Worm (Caenorhabditis elegans) whole organism, young adult: ENCODE data around the gene marg-1.

Experiments
- Y56A3A.18 ChIP-seq: fragments of 200-800 bp; sonication (Bioruptor generic); IDR thresholded peaks from 2 replicates; pipeline ENCODE4 v1.3.6; 2022; ENCODE audit warnings: missing genetic modification reagents, missing genetic modification characterization, missing compliant biosample characterization
- hmg-1.2 ChIP-seq: fragments of 200-800 bp; sonication (Bioruptor generic); IDR thresholded peaks from 2 replicates; pipeline ENCODE4 v1.3.6; 2022; ENCODE audit warnings: missing genetic modification reagents, missing genetic modification characterization, missing compliant biosample characterization
- snpc-3.4 ChIP-seq: sonication (generic microtip); optimal IDR thresholded peaks from 2 replicates; lab custom pipeline; 2017; ENCODE audit warnings: missing genetic modification characterization, mild to moderate bottlenecking, missing compliant biosample characterization, antibody characterized with exemption, moderate library complexity, missing genotype, missing genetic modification reagents

- no peak for TF ChIP-seq hmg-1.2 (GFP tag; lab: Robert Waterston, UW)
- TF ChIP-seq Y56A3A.18 (GFP tag; lab: Robert Waterston, UW), result no peak
- no peak for TF ChIP-seq snpc-3.4 (tag; lab: Kevin White, UChicago)
These were observed 16.9 kb upstream of the marg-1 start, which contains the start of gene abu-10 for ce11 chrX:3797882-3798281.
